Fruit fly (Drosophila melanogaster) S2 (cell line): ENCODE data around the gene CG1113.

ENCODE experiments used
- CG8478 ChIP-seq: fragments of >200 bp; optimal IDR thresholded peaks from 2 replicates; lab custom pipeline; 2018
- CTCF ChIP-seq, 2 experiments: fragments of >200 bp; optimal IDR thresholded peaks; 2 replicates each; lab custom pipeline; 2018

Gene CG1113

DNA sequence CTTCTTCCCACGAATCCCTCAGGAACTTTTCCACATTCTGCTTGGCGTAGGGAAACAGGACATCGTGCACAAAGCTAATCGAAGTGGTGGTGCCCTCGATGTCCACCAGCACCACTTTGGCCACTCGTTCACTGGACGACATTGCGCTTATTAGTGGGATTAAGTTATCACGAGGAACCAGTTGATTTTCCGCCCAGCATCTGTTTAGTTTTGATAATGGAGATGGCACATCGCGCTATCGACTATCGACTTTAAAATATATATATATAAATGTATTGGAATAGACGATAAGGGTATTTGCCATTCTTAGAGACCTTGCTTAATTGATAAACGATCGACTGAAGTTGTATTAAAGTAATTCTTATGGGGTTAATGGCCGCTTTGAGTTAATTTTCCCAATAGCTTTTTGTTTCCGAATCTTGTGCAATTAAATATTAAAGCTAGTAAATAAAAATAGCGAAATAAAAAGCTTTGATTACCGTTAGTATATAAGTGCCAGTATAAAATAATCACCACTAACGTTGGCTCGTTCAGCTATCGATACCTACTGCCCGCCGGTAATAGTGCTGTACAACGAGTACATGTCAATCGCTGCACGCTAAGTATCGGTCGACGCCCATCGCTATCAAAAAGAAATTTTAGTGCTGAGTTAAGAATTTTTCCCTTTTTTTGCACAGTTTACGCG is 3.7 kb downstream of the CG1113 start, which contains the start of the genes Enoph and Hph:
Enoph (minus strand) TSS at position 220 of the 685 bp plus-strand sequence.
Hph (plus strand) TSS at position 576 of the 685 bp plus-strand sequence.
- TF ChIP-seq CTCF (optimal IDR thresholded peaks at IDR 0.05; lab: Kevin White, UChicago) (no peak), CG8478 (lab: Kevin White, UChicago) (no peak)

DNA sequence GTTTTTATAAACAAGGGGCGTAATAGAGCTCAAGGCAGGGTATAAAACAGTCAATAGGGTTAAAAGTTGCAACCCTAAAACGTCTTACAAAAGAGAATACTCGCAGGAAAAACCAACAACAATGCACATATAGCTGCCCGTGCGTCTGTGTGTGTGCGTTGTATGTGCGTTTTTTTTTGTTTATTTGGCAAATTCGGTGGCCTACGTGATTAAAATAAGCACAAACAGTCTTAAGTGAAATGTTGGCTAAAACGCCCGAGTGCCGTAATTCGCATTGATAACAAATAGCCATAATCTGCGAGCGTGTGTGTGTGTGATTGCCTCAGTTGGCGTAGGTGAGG is 4.2 kb downstream of the CG1113 start:
- no peak for TF ChIP-seq CG8478 (lab: Kevin White, UChicago)
- TF ChIP-seq CTCF (optimal IDR thresholded peaks at IDR 0.05; lab: Kevin White, UChicago) = no peak

DNA sequence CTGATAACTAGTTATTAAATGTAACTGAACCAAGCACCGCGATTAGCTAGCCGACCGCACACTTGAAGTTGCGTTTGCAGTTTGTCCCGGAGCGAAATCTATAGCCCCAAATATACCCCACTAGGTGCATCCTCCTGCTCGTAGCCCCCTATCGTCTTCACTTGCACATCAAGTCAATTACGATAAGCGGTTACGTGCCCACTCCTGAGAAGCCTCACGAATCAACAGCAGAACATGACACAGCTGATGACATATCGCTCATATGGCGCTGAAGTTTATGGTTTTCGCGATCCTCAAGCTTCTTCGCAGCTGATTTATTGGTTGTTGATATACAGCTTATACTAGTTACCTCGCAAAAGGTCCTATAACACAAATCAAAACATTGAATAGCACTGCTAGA is 8.3 kb downstream of the CG1113 start:
- TF ChIP-seq CG8478 (lab: Kevin White, UChicago) (no peak), CTCF (optimal IDR thresholded peaks at IDR 0.05; lab: Kevin White, UChicago) (no peak)

DNA sequence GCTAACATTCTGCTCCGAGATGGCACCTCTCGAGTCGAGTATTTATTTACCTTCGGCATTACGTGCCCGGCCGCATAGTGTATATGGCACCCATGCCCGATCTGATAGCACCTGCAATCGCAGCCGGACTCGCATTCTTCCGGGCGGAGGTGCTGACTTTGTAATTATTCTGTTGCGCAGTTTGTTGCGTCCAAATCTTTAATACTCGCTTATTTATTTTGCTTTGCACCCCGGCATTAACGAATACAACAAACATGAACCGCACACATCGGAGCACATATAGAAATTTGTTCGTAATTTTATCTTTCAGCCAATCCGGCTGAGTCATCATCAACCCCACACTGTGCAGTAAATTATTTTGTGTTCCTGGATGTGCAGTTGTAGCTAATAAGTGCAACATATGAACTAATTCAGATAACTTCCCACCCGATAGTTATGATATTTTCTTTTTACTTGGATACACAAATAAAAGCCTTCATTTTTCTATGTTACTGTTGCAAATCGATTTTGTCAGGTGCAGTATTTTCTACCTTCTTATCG is 9.1 kb downstream of the CG1113 start:
- no peak for TF ChIP-seq CG8478 (lab: Kevin White, UChicago)
- no peak for TF ChIP-seq CTCF (optimal IDR thresholded peaks at IDR 0.05; lab: Kevin White, UChicago)

DNA sequence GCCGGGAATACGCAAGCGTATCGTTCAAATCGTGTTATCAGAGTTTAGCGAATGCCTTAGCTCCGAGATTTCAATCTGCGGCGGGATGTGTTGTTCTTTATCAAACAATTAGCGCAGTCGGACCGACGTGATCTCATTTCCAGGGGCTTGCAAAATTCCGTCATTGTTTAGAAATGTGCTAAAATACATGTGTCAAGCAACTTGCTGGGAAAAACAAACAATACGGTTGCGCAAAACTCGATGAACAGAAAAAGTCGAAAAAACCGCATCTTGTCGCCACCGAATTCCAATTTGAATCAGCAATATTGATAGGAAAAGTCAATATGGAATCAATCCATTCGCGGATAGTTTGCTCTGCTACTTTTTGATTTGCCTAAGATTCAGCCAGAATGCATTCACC is 9.6 kb downstream of the CG1113 start, which contains the start of gene Tim17a2:
Tim17a2 (minus strand) TSS at position 101 of the 400 bp plus-strand sequence.
- TF ChIP-seq CG8478 (lab: Kevin White, UChicago) = no peak

DNA sequence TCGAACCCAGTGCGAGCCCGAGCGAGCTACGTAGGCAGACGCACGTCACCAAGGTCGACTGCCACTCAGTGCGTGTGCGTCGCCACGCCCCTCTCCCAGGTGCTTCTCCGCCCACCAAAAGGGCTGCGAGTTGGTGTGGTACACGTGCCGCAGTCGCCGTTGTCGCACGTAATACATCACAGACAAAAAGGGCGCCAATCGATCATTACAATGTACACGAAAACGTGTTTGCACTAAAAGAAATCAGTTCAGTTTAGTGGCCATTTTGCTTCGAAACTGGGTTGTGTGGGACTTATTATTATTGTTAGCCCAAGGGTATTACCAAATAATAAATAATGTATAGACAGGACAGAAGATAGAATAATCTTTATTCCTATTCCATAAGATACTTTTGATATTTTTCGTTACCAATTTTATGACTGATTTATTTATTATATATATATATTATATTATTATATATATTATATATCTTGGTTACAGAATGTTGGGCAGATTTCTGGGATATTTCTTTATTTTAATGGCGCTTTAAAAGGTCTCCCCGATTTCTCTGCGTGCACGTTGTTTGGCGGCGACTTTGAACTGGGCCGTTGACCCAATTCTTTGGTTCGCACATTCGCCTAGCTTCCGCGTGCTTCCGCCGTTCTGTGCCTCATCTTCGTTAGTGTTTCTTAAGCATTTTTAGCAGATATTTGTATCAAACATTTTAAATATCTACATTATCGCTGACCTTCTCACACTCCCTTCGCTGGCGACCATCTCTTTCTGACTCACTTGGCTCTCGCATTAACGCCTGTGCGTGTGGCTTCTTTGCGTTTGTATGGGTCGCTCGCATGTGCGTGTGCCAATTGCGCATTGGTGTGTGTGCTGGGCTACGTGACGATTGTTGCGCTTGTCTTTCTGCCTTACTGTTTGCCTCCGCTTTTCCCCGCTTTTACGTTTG is 10.6 kb downstream of the CG1113 start:
- no peak for TF ChIP-seq CTCF (optimal IDR thresholded peaks at IDR 0.05; lab: Kevin White, UChicago)
- no peak for TF ChIP-seq CG8478 (lab: Kevin White, UChicago)

DNA sequence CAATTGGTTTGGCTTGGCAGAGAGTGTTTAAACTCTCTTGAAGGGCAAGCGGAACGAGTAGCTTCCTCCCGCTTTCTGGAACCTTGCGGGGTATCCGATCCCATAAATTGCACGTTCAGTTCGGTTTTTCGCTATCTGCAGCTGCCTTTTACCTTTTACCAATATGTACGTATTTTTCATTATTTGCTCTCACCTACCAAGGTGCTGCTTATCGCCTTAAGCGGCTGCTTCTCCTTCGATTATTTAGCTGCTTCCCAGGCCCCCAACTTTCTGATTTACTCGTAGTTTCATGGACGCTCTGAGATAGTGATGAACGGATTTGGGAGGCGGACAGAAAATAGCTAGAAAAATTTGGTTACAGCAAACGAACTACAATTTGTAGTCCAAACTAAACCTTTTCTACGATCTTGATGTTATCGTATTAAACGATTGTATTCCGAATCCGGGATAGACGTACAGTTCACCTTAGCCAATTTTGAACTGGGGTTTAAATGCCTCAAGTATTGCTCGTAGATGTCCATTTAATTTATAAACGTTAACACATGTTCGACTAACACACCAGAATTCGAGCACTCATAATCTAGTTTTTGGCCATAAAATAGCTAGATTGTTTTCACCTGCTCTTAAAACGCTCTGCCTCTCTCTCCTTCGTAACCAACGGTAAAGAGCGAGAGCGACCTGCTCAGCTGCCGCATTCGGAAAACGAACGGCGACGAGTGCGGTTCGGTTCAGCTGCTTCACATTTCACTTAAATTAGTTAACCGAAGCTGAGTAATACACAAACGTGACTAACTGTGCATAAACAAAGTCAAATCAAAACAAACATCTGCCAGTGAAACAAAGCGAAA is 11.5 kb downstream of the CG1113 start:
- TF ChIP-seq CTCF (optimal IDR thresholded peaks at IDR 0.05; lab: Kevin White, UChicago) (no peak), CG8478 (lab: Kevin White, UChicago) (no peak)

DNA sequence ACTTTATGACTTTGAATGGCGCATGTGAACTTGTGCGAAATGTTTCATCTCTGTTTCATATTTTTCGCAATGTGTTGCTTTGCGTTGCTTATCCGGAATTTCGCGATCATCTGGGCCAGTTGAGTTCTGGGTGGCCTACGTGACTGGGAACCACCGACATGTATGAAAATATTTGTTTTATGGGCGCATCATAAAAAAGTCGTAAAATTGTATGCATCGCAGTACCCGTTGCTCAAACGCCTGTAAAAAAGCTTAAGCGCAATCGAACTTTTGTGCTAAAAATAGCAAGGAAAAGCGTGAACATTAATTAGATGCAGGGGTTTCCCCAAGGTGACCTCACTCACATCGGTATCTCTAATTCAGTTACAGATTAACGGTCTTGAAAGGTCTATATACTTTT is 13.3 kb downstream of the CG1113 start:
- TF ChIP-seq CTCF (optimal IDR thresholded peaks at IDR 0.05; lab: Kevin White, UChicago) (no peak), CG8478 (lab: Kevin White, UChicago) (no peak)

DNA sequence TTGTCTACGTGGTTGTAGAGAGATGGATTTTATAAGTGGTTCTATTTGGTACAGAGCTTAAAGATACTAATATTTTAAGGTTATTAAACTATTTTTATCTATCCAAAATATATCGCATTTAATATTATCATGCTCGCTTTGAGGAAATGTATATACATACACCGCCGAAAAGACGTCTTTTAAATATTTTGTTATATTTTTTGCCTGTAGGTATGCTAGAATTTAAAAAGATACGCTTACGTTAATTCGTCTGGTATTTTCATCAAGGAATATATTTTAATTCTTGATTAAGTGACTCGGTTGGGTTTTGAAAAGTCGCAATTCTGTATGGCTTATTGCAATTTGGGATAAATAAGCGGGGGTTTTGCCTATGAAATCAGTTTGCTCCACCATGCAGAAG is 15.5 kb downstream of the CG1113 start:
- no peak for TF ChIP-seq CTCF (optimal IDR thresholded peaks at IDR 0.05; lab: Kevin White, UChicago)
- no peak for TF ChIP-seq CG8478 (lab: Kevin White, UChicago)

DNA sequence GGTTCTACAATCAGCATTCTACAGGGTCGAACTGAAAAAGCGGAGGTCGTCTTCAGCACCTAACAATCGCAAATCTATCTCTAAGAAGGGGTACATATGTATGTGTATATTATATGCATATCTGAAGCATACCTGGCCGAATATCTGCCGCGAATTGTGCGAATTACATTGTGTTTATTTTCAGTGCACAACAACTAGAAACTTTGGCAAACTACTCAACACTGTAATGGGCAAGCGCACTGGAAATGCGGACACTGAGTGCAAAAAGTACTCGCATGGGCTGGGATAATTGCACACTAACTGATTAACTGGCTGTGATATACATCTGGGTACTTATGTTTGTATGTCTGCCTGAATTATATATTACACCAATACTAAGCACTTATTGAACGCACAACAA is 17.9 kb downstream of the CG1113 start:
- TF ChIP-seq CTCF (optimal IDR thresholded peaks at IDR 0.05; lab: Kevin White, UChicago) = no peak

DNA sequence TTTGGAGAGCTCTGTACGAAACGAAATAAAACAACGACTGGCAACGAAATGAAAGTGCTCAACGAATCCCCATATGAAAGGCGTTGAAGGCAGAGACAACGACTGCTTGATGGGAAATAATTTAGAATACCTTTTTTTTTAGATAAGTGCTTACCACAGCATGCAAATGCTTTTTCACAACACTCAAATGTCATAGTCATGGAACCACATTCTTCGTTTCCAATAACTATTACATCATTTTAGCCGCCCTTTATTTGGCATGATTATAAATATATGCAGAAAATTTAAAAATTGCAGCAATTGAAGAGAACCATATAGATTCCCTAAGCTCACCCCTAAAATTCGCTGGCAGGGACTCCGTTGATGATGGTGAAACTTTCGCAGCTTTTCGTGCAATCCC is 24.8 kb downstream of the CG1113 start, which contains the start of gene CG31538:
CG31538 (minus strand) TSS at position 101 of the 400 bp plus-strand sequence.
- TF ChIP-seq CG8478 (lab: Kevin White, UChicago) = no peak
- TF ChIP-seq CTCF (optimal IDR thresholded peaks at IDR 0.05; lab: Kevin White, UChicago) = no peak

DNA sequence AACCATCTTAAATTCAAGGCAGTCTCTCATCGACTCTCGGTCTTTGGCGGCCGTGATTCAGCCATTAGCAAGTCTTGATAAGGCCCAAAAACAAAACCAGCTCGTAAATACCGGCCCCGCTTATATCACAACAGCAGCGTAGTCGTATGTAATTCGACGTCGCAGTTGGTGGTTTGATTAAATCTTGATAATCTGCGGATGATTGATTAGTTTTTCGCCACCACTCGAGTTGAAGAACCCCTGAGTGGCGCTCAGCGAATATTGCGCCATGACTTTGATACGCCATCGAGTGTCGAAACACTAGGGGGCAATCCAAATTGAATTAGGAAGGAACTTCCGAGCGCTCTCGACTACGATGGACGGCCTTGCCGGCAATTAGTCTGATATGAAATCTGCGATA is 25.7 kb downstream of the CG1113 start:
- TF ChIP-seq CG8478 (lab: Kevin White, UChicago) (no peak), CTCF (optimal IDR thresholded peaks at IDR 0.05; lab: Kevin White, UChicago) (no peak)

DNA sequence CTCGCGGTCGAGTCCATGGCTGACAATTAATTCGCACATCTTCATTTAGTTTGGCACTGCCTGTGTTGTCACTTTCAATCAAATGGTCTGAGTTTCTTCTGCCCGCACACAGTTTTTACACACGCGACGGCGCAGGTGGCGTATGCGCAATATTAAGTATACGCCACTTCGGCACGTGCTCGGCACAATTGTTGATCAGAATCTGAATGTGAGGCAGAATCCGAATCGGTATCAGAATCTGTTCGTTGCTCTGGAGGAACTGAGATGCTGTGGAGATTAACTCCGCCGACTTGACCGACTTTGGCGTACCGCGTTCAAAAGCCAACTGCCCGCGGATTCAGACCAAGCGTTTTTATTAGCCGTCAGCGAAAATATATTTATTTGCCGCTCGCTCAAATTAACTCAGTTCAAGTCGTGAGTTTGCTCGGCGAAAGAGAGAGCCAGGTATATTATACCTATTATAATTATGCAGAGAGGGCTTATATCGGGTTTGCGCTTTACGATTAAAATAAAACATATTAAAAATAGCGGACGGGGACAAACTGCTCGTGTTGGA is 26.7 kb downstream of the CG1113 start:
- TF ChIP-seq CTCF (optimal IDR thresholded peaks at IDR 0.05; lab: Kevin White, UChicago) = no peak
- TF ChIP-seq CG8478 (lab: Kevin White, UChicago) = no peak

DNA sequence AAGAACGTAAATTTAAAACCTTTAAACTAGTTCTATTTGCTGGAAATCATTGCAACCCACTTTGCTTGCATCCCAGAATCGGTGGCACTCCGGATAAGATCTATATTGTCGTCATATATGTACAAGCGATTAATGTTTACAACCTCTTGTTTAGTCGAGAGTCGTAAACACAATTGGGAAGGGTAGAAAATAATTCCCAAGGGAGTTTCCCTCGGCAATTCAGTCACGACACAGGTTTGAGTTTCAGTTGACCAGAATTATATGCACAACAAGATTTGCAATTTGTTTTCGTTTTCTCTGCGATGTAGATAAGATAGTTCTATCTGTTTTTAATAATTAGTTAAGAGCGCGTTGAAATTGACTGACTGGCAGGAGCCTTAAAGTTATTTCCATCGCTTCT is 27.4 kb downstream of the CG1113 start:
- TF ChIP-seq CTCF (optimal IDR thresholded peaks at IDR 0.05; lab: Kevin White, UChicago) (no peak), CG8478 (lab: Kevin White, UChicago) (no peak)
